Worm (Caenorhabditis elegans) whole organism, L4/young adult: ENCODE data around the gene C48D1.5.

Experiments used
- W03F9.2 ChIP-seq: fragments of 150-350 bp; optimal IDR thresholded peaks from 2 replicates; lab custom pipeline; 2014; ENCODE audit warnings: missing biosample characterization, missing genetic modification characterization
- dao-5 ChIP-seq: sonication (generic microtip); optimal IDR thresholded peaks from 2 replicates; lab custom pipeline; 2016; ENCODE audit warnings: missing genotype, missing genetic modification characterization, moderate library complexity, missing compliant biosample characterization
- him-1 ChIP-seq: sonication (generic microtip); optimal IDR thresholded peaks from 2 replicates; lab custom pipeline; 2016; ENCODE audit warnings: missing genotype, missing genetic modification reagents, missing genetic modification characterization, missing compliant biosample characterization

- TF ChIP-seq W03F9.2 (tag; lab: Kevin White, UChicago) (no peak), him-1 (no peak), dao-5 (no peak)
These were observed 9.6 kb downstream of the C48D1.5 start for ce11 chrIV:13231393-13231792.
